Fruit fly (Drosophila melanogaster) Kc167 (cell line): Measurements from ENCODE around the gene CG34039.

Experiments
- Myc ChIP-seq: fragments of >200 bp; optimal IDR thresholded peaks from 2 replicates; lab custom pipeline; 2017; ENCODE audit warnings: missing external identifiers
- Sin3A ChIP-seq: fragments of >200 bp; optimal IDR thresholded peaks from 2 replicates; lab custom pipeline; 2018; ENCODE audit warnings: missing external identifiers
- h ChIP-seq: fragments of >200 bp; optimal IDR thresholded peaks from 3 replicates; lab custom pipeline; 2018; ENCODE audit warnings: missing external identifiers
- insv ChIP-seq: fragments of >200 bp; optimal IDR thresholded peaks from 3 replicates; lab custom pipeline; 2018; ENCODE audit warnings: missing external identifiers
- psq ChIP-seq: fragments of >200 bp; optimal IDR thresholded peaks from 2 replicates; lab custom pipeline; 2017; ENCODE audit warnings: missing external identifiers
- ttk ChIP-seq: sonication (Bioruptor generic); optimal IDR thresholded peaks from 2 replicates; lab custom pipeline; 2017; ENCODE audit warnings: missing external identifiers

CG34039 gene

DNA sequence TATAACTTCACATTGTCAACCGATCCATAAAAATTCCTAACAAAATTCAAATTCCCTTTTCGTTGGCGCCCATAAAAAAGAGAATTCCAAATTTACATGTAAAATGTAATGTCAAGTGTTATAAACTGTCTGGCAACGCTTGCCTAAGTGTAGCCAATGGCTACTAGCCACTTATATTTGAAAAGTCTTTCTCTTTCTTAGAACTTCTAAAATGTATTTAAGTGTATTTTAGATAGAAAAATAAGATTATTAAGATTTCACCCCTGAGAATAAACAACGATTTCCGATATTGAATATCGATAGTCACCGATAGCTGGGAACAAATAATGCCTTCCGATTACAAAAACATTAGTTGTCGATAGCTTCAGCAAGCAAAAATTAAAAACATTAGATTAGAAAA, at the start of gene CG34039:
Gene CG34039, plus strand, starts transcription at position 342 of the 400 bp plus-strand sequence.
- TF ChIP-seq h (lab: Kevin White, UChicago), result no peak
- TF ChIP-seq Myc (lab: Kevin White, UChicago), result no peak
- TF ChIP-seq Sin3A (lab: Kevin White, UChicago), result no peak
- no peak for TF ChIP-seq insv (lab: Kevin White, UChicago)

dm6 chr3L:14513286-14513685, 46.5 kb upstream of the CG34039 start:
- TF ChIP-seq Myc (lab: Kevin White, UChicago), result no peak
- TF ChIP-seq ttk, result no peak
- TF ChIP-seq psq, result no peak
- TF ChIP-seq Sin3A (lab: Kevin White, UChicago), result no peak
- no peak for TF ChIP-seq insv (lab: Kevin White, UChicago)
- TF ChIP-seq h (lab: Kevin White, UChicago), result no peak

- TF ChIP-seq h (lab: Kevin White, UChicago) (no peak), Myc (lab: Kevin White, UChicago) (no peak), Sin3A (lab: Kevin White, UChicago) (no peak), psq (no peak), ttk (no peak), insv (lab: Kevin White, UChicago) (no peak)
Measured at dm6 chr3L:14515690-14516089, 44.1 kb upstream of the CG34039 start.

- TF ChIP-seq h (lab: Kevin White, UChicago) (no peak), ttk (no peak), psq (no peak), Sin3A (lab: Kevin White, UChicago) (no peak), Myc (lab: Kevin White, UChicago) (no peak), insv (lab: Kevin White, UChicago) (no peak)
Measured at dm6 chr3L:14517525-14517924, 42.3 kb upstream of the CG34039 start, which contains the start of gene CG9592. TSS of gene CG9592 (plus strand) at chr3L:14517825.

DNA sequence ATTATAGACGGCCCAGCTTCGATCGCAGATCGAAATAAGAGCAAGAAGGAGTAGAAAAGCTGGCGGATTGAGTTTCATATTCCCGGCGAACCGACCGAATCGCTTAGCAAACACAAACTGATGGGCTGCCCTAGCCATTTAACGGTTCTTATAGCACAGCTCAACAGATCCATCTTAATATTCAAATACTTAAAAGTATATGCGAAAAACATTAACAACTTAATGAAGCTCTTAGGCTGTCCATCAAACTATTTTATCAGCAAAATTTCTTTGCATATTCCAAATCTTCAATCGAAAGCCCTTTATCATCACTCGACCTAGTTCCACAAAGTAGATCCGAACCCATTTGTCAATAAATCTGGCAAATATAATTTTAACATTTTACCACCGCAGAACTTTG, 38.2 kb upstream of the CG34039 start, which contains the start of gene CG4613:
Gene CG4613, minus strand, starts transcription at position 101 of the 400 bp plus-strand sequence.
- no peak for TF ChIP-seq Sin3A (lab: Kevin White, UChicago)
- TF ChIP-seq Myc (lab: Kevin White, UChicago), result no peak
- TF ChIP-seq h (lab: Kevin White, UChicago), result no peak
- TF ChIP-seq psq, result no peak
- no peak for TF ChIP-seq ttk
- no peak for TF ChIP-seq insv (lab: Kevin White, UChicago)

dm6 chr3L:14522483-14523362, 37.1 kb upstream of the CG34039 start:
- no peak for TF ChIP-seq ttk
- TF ChIP-seq h (lab: Kevin White, UChicago), result no peak
- no peak for TF ChIP-seq psq
- no peak for TF ChIP-seq Sin3A (lab: Kevin White, UChicago)
- no peak for TF ChIP-seq insv (lab: Kevin White, UChicago)
- no peak for TF ChIP-seq Myc (lab: Kevin White, UChicago)

DNA sequence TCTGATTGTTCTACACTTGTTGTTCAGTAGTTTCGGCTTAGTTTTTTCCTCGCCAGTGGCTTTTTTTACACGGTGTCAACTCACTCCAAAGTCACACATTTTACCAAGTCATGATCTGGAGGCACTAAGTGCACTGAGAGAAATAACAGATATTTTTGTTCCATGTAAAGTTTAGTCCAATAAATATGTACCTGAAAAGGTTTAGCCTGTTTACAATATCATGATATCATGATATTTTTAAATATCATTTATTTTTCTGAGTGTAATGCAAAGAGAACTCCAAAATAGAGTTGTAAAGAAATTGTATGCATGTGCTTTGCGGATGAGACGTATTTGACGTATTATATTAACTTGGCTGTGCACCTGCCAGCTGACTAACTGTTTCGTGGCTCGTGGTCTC, 28.0 kb upstream of the CG34039 start:
- TF ChIP-seq Sin3A (lab: Kevin White, UChicago), result no peak
- no peak for TF ChIP-seq h (lab: Kevin White, UChicago)
- TF ChIP-seq ttk, result no peak
- TF ChIP-seq Myc (lab: Kevin White, UChicago), result no peak
- no peak for TF ChIP-seq insv (lab: Kevin White, UChicago)
- TF ChIP-seq psq, result no peak

- no peak for TF ChIP-seq ttk
- no peak for TF ChIP-seq insv (lab: Kevin White, UChicago)
- TF ChIP-seq Myc (lab: Kevin White, UChicago), result no peak
- no peak for TF ChIP-seq Sin3A (lab: Kevin White, UChicago)
- TF ChIP-seq psq, result no peak
- TF ChIP-seq h (lab: Kevin White, UChicago), result no peak
Measured at dm6 chr3L:14533110-14533509, 26.7 kb upstream of the CG34039 start.

- TF ChIP-seq Sin3A (lab: Kevin White, UChicago) (no peak), Myc (lab: Kevin White, UChicago) (no peak), insv (lab: Kevin White, UChicago) (no peak), psq (no peak), ttk (no peak), h (lab: Kevin White, UChicago) (no peak)
Measured at dm6 chr3L:14534619-14535018, 25.2 kb upstream of the CG34039 start.

dm6 chr3L:14536042-14536684, 23.6 kb upstream of the CG34039 start, which contains the start of the genes bbg and CG43246:
TSS of gene bbg (minus strand) at chr3L:14536276.
TSS of gene CG43246 (plus strand) at chr3L:14536634.
- no peak for TF ChIP-seq insv (lab: Kevin White, UChicago)
- no peak for TF ChIP-seq ttk
- no peak for TF ChIP-seq Myc (lab: Kevin White, UChicago)
- TF ChIP-seq h (lab: Kevin White, UChicago), result no peak
- no peak for TF ChIP-seq psq
- TF ChIP-seq Sin3A (lab: Kevin White, UChicago), result no peak

DNA sequence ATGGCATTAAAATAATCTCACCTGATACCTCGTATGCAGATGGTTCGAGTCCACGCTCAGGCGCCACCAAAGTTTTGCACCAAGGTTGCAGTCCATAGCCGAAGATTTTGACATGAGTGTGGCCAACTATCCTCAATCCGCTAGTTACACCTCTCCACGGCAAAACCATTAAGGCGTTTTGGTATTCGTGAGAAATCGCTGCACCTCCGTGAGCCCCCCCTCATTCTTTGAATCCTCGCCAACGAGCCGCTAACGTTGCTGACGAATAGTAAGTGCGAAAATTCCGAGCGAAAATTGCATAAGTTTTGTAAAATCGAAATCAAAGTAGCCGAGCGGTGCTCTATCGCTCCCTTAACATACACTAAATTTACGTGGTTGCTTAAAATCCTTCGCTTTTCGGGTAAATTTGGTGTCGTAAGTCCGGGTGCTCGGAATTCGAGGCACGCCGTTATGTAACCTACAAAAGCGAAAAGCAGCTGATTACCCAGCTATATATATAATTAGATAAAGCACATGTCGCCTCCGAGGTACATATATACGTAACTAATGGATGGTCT, 22.3 kb upstream of the CG34039 start, which contains the start of gene Mpcp2:
Gene Mpcp2, plus strand, starts transcription at position 217 of the 557 bp plus-strand sequence.
- TF ChIP-seq Sin3A (lab: Kevin White, UChicago), result no peak
- no peak for TF ChIP-seq insv (lab: Kevin White, UChicago)
- TF ChIP-seq psq, result no peak
- TF ChIP-seq Myc (lab: Kevin White, UChicago), result no peak
- TF ChIP-seq h (lab: Kevin White, UChicago), result no peak
- TF ChIP-seq ttk, result no peak
